Fruit fly (Drosophila melanogaster) whole organism, prepupa: Measurements from ENCODE around the gene CG16825.
A peak's percentile ranks its signal among the peaks of the same experiment; 100 is the strongest.

ENCODE experiments used
- Blimp-1 ChIP-seq: fragments of 200-800 bp; sonication (Bioruptor generic); optimal IDR thresholded peaks from 3 replicates; lab custom pipeline; 2017; ENCODE audit warnings: missing biosample characterization, missing genetic modification characterization, mild to moderate bottlenecking, moderate library complexity, missing genetic modification reagents
- CG10631 ChIP-seq: fragments of 200-800 bp; sonication (Bioruptor generic); optimal IDR thresholded peaks from 2 replicates; lab custom pipeline; 2016; ENCODE audit warnings: missing biosample characterization, missing genetic modification characterization
- CG11762 ChIP-seq: fragments of 200-800 bp; sonication (Bioruptor generic); optimal IDR thresholded peaks from 3 replicates; lab custom pipeline; 2016; ENCODE audit warnings: missing biosample characterization, missing genetic modification characterization; ENCODE audit not compliant: insufficient read depth
- CG11902 ChIP-seq: fragments of 200-800 bp; sonication (Bioruptor generic); optimal IDR thresholded peaks from 3 replicates; lab custom pipeline; 2016; ENCODE audit warnings: missing biosample characterization, missing genetic modification characterization
- CG1621 ChIP-seq: fragments of 200-800 bp; sonication (Bioruptor generic); optimal IDR thresholded peaks from 3 replicates; lab custom pipeline; 2018; ENCODE audit warnings: missing biosample characterization, mild to moderate bottlenecking, missing genetic modification characterization
- CG3032 ChIP-seq: fragments of 200-800 bp; optimal IDR thresholded peaks from 2 replicates; lab custom pipeline; 2019; ENCODE audit warnings: missing biosample characterization, mild to moderate bottlenecking, missing genetic modification characterization, moderate library complexity
- CG31627 ChIP-seq: fragments of 200-800 bp; sonication (Bioruptor generic); optimal IDR thresholded peaks from 3 replicates; lab custom pipeline; 2016; ENCODE audit warnings: missing biosample characterization, missing genetic modification characterization
- CG32006 ChIP-seq: fragments of 200-800 bp; sonication (Bioruptor generic); optimal IDR thresholded peaks from 3 replicates; lab custom pipeline; 2017; ENCODE audit warnings: missing biosample characterization, mild to moderate bottlenecking, missing genetic modification characterization
- CG34406 ChIP-seq: fragments of 200-800 bp; sonication (Bioruptor generic); optimal IDR thresholded peaks from 3 replicates; lab custom pipeline; 2016; ENCODE audit warnings: missing biosample characterization, missing genetic modification characterization
- CG3919 ChIP-seq: fragments of 200-800 bp; sonication (Bioruptor generic); optimal IDR thresholded peaks from 3 replicates; lab custom pipeline; 2016; ENCODE audit warnings: missing biosample characterization, missing genetic modification characterization
- CG4318 ChIP-seq: fragments of 200-800 bp; sonication (Bioruptor generic); optimal IDR thresholded peaks from 3 replicates; lab custom pipeline; 2017; ENCODE audit warnings: missing biosample characterization, mild to moderate bottlenecking, missing genetic modification characterization
- CG6163 ChIP-seq: fragments of 200-800 bp; sonication (Bioruptor generic); IDR thresholded peaks from 3 replicates; pipeline ENCODE4 v1.3.6; 2022; ENCODE audit warnings: missing biosample characterization, missing genetic modification characterization
- CG6276 ChIP-seq: fragments of 200-800 bp; sonication (Bioruptor generic); optimal IDR thresholded peaks from 2 replicates; lab custom pipeline; 2017; ENCODE audit warnings: missing biosample characterization, mild to moderate bottlenecking, missing genetic modification characterization
- CG6792 ChIP-seq: fragments of 200-800 bp; sonication (Bioruptor generic); optimal IDR thresholded peaks from 3 replicates; lab custom pipeline; 2016; ENCODE audit warnings: missing biosample characterization, missing genetic modification characterization
- CG6808 ChIP-seq: fragments of 200-800 bp; sonication (Bioruptor generic); optimal IDR thresholded peaks from 3 replicates; lab custom pipeline; 2017; ENCODE audit warnings: missing biosample characterization, missing genetic modification characterization, mild to moderate bottlenecking, moderate library complexity, missing genetic modification reagents
- CG6854 ChIP-seq: fragments of 200-800 bp; sonication (Bioruptor generic); optimal IDR thresholded peaks from 2 replicates; lab custom pipeline; 2017; ENCODE audit warnings: missing biosample characterization, mild to moderate bottlenecking, missing genetic modification characterization
- CG7368 ChIP-seq: fragments of 200-800 bp; sonication (Bioruptor generic); optimal IDR thresholded peaks from 3 replicates; lab custom pipeline; 2016; ENCODE audit warnings: missing biosample characterization, missing genetic modification characterization
- CG8119 ChIP-seq: fragments of 200-800 bp; sonication (Bioruptor generic); IDR thresholded peaks from 3 replicates; pipeline ENCODE4 v1.3.6; 2022; ENCODE audit warnings: missing biosample characterization, missing genetic modification characterization
- CG8319 ChIP-seq: fragments of 200-800 bp; sonication (Bioruptor generic); optimal IDR thresholded peaks from 3 replicates; lab custom pipeline; 2016; ENCODE audit warnings: missing biosample characterization, missing genetic modification characterization
- CG9139 ChIP-seq: fragments of 200-800 bp; sonication (Bioruptor generic); optimal IDR thresholded peaks from 3 replicates; lab custom pipeline; 2017; ENCODE audit warnings: missing biosample characterization, mild to moderate bottlenecking, missing genetic modification characterization
- Eip75B ChIP-seq: fragments of 200-800 bp; sonication (Bioruptor generic); optimal IDR thresholded peaks from 3 replicates; lab custom pipeline; 2016; ENCODE audit warnings: missing biosample characterization, missing genetic modification characterization
- Eip78C ChIP-seq: fragments of 200-800 bp; sonication (Bioruptor generic); peaks from one replicate; lab custom pipeline; 2016; ENCODE audit warnings: missing biosample characterization, missing genetic modification characterization
- Eip93F ChIP-seq: fragments of 200-800 bp; sonication (Bioruptor generic); optimal IDR thresholded peaks from 2 replicates; lab custom pipeline; 2016; ENCODE audit warnings: missing biosample characterization, mild to moderate bottlenecking, missing genetic modification characterization
- Ets21C ChIP-seq: fragments of 200-800 bp; sonication (Bioruptor generic); optimal IDR thresholded peaks from 3 replicates; lab custom pipeline; 2016; ENCODE audit warnings: missing biosample characterization, missing genetic modification characterization
- Lpt ChIP-seq: fragments of 200-800 bp; sonication (Bioruptor generic); optimal IDR thresholded peaks from 3 replicates; lab custom pipeline; 2016; ENCODE audit warnings: missing biosample characterization, missing genetic modification characterization
- Met ChIP-seq: fragments of 200-800 bp; sonication (Bioruptor generic); optimal IDR thresholded peaks from 3 replicates; lab custom pipeline; 2016; ENCODE audit warnings: missing biosample characterization, missing genetic modification characterization
- Sox102F ChIP-seq: fragments of 200-800 bp; sonication (Bioruptor generic); optimal IDR thresholded peaks from 2 replicates; lab custom pipeline; 2016; ENCODE audit warnings: missing biosample characterization, mild to moderate bottlenecking, missing genetic modification characterization
- Sox14 ChIP-seq: fragments of 200-800 bp; sonication (Bioruptor generic); optimal IDR thresholded peaks from 3 replicates; lab custom pipeline; 2016; ENCODE audit warnings: missing biosample characterization, missing genetic modification characterization
- Sox15 ChIP-seq: fragments of 200-800 bp; sonication (Bioruptor generic); optimal IDR thresholded peaks from 3 replicates; lab custom pipeline; 2016; ENCODE audit warnings: missing biosample characterization, missing genetic modification characterization
- acj6 ChIP-seq: fragments of 200-800 bp; sonication (Bioruptor generic); optimal IDR thresholded peaks from 3 replicates; lab custom pipeline; 2016; ENCODE audit warnings: missing biosample characterization, missing genetic modification characterization
- dac ChIP-seq: fragments of 200-800 bp; sonication (Bioruptor generic); optimal IDR thresholded peaks from 2 replicates; lab custom pipeline; 2017; ENCODE audit warnings: missing biosample characterization, mild to moderate bottlenecking, missing genetic modification characterization
- eg ChIP-seq: fragments of 200-800 bp; sonication (Bioruptor generic); IDR thresholded peaks from 3 replicates; pipeline ENCODE4 v1.3.6; 2022; ENCODE audit warnings: missing biosample characterization, missing genetic modification characterization
- esn ChIP-seq: fragments of 200-800 bp; sonication (Bioruptor generic); optimal IDR thresholded peaks from 2 replicates; lab custom pipeline; 2016; ENCODE audit warnings: missing biosample characterization, mild to moderate bottlenecking, missing genetic modification characterization, moderate library complexity
- fd59A ChIP-seq: fragments of 200-800 bp; sonication (Bioruptor generic); optimal IDR thresholded peaks from 2 replicates; lab custom pipeline; 2017; ENCODE audit warnings: missing biosample characterization, mild to moderate bottlenecking, missing genetic modification characterization, missing genetic modification reagents
- fd85E ChIP-seq: fragments of 200-800 bp; sonication (Bioruptor generic); optimal IDR thresholded peaks from 3 replicates; lab custom pipeline; 2016; ENCODE audit warnings: missing biosample characterization, missing genetic modification characterization
- fkh ChIP-seq: fragments of 200-800 bp; sonication (Bioruptor generic); optimal IDR thresholded peaks from 3 replicates; lab custom pipeline; 2017; ENCODE audit warnings: missing biosample characterization, mild to moderate bottlenecking, missing genetic modification characterization, moderate library complexity
- net ChIP-seq: fragments of 200-800 bp; sonication (Bioruptor generic); optimal IDR thresholded peaks from 3 replicates; lab custom pipeline; 2016; ENCODE audit warnings: missing biosample characterization, missing genetic modification characterization
- pdm3 ChIP-seq: fragments of 200-800 bp; sonication (Bioruptor generic); optimal IDR thresholded peaks from 3 replicates; lab custom pipeline; 2016; ENCODE audit warnings: missing biosample characterization, missing genetic modification characterization
- salr ChIP-seq, 2 experiments: fragments of 200-800 bp; sonication (Bioruptor generic); optimal IDR thresholded peaks; 3 replicates each; lab custom pipeline; 2016 to 2018; ENCODE audit warnings: missing biosample characterization in 2 of 2, missing genetic modification characterization in 2 of 2, mild to moderate bottlenecking in 1 of 2
- spab ChIP-seq: fragments of 200-800 bp; sonication (Bioruptor generic); optimal IDR thresholded peaks from 2 replicates; lab custom pipeline; 2017; ENCODE audit warnings: missing biosample characterization, mild to moderate bottlenecking, missing genetic modification characterization, missing genetic modification reagents
- ss ChIP-seq, 2 experiments: fragments of 200-800 bp; sonication (Bioruptor generic); optimal IDR thresholded peaks; 2 replicates in 1 of 2; 3 replicates in 1 of 2; lab custom pipeline; 2017 to 2018; ENCODE audit warnings: mild to moderate bottlenecking in 2 of 2, missing biosample characterization in 2 of 2, missing genetic modification characterization in 2 of 2, moderate library complexity in 1 of 2
- svp ChIP-seq: fragments of 200-800 bp; sonication (Bioruptor generic); peaks from one replicate; lab custom pipeline; 2016; ENCODE audit warnings: missing biosample characterization, missing genetic modification characterization
- vri ChIP-seq: fragments of 200-800 bp; sonication (Bioruptor generic); optimal IDR thresholded peaks from 3 replicates; lab custom pipeline; 2016; ENCODE audit warnings: missing biosample characterization, mild to moderate bottlenecking, missing genetic modification characterization

CG16825 gene

DNA sequence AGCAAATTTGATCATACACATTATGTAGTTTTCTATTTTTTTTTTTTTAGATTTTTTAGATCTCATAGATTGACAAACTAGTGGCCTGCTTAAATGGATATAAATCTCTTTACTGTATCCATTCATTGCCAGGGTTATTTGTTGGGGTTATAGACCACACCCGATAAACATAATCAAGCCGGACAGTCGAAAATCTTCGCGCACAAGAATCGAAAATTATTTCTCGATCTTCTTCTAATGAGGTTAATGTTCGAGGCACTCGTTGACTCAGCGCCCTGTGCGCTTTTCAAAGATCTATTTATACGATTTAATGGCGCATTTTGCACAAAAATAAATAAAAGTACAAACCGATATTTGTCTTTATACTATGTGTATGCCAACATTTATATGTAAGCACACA, 44.9 kb upstream of the CG16825 start, which contains the start of gene CG31730:
Gene CG31730, minus strand, starts transcription at position 101 of the 400 bp plus-strand sequence.
- TF ChIP-seq CG7368 (GFP tag; lab: Kevin White, UChicago) = no peak
- TF ChIP-seq CG10631 (GFP tag; lab: Kevin White, UChicago) = no peak
- no peak for TF ChIP-seq CG6792 (GFP tag; lab: Kevin White, UChicago)
- no peak for TF ChIP-seq CG6854 (GFP tag; lab: Kevin White, UChicago)
- TF ChIP-seq eg (GFP tag; lab: Robert Waterston, UW) = no peak

DNA sequence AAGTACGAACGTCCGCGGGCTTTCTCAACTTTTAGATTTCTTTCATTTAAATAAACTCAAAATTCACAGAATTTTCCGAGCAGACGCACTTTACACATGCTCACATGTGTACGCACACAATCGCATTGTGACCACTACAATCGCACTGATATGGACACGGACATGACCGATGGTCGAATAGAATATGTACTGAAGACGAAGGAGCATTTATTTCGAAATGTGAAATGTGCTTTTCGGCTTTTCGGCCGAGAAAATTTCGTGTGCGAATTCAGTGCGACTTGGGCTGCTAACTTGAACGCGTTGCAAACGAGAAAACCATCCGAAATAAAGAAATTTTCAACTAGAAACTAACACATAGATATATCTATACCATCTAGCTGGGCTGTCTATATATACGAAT, 43.8 kb upstream of the CG16825 start, which contains the start of gene CG44085:
Gene CG44085, plus strand, starts transcription at position 269 of the 400 bp plus-strand sequence.
- TF ChIP-seq Blimp-1 (no peak), fkh (no peak), spab (GFP tag; lab: Kevin White, UChicago) (no peak), CG31627 (GFP tag; lab: Kevin White, UChicago) (no peak), dac (no peak), Eip75B (GFP tag; lab: Kevin White, UChicago) (no peak), CG6276 (GFP tag; lab: Kevin White, UChicago) (no peak), CG34406 (GFP tag; lab: Kevin White, UChicago) (no peak), CG6792 (GFP tag; lab: Kevin White, UChicago) (no peak), CG11902 (no peak), fd59A (GFP tag; lab: Kevin White, UChicago) (no peak), Ets21C (GFP tag; lab: Kevin White, UChicago) (no peak), net (no peak), CG6163 (no peak), CG3032 (tag; lab: Kevin White, UChicago) (no peak), Met (GFP tag; lab: Kevin White, UChicago) (no peak), esn (GFP tag; lab: Kevin White, UChicago) (no peak)

dm6 chr2L:13265776-13266175, 38.8 kb upstream of the CG16825 start, which contains the start of gene CG31848:
TSS of gene CG31848 (minus strand) at chr2L:13265876.
- TF ChIP-seq Eip93F (GFP tag; lab: Kevin White, UChicago) (no peak), fd59A (GFP tag; lab: Kevin White, UChicago) (no peak), CG4318 (GFP tag; lab: Kevin White, UChicago) (no peak), Sox102F (no peak), CG6163 (no peak), Eip75B (GFP tag; lab: Kevin White, UChicago) (no peak)
- TF ChIP-seq, all 60 proteins: peak for 0

- TF ChIP-seq CG6808 (GFP tag; lab: Kevin White, UChicago) (peak; percentile 21), ss (GFP tag; optimal IDR thresholded peaks at IDR 0.05; lab: Kevin White, UChicago) (peak in 1 of 2 experiments; percentile 75), fd85E (GFP tag; lab: Kevin White, UChicago) (no peak), net (no peak), eg (GFP tag; lab: Robert Waterston, UW) (peak; percentile 47; the same call in 1 of the 3 replicates), CG3032 (tag; lab: Kevin White, UChicago) (peak; percentile 23), acj6 (GFP tag; lab: Kevin White, UChicago) (no peak), Lpt (GFP tag; lab: Kevin White, UChicago) (no peak), svp (GFP tag; lab: Kevin White, UChicago) (no peak), dac (no peak), CG9139 (GFP tag; lab: Kevin White, UChicago) (no peak), CG4318 (GFP tag; lab: Kevin White, UChicago) (no peak), CG32006 (GFP tag; lab: Kevin White, UChicago) (peak; percentile 17), CG8319 (no peak), Eip75B (GFP tag; lab: Kevin White, UChicago) (no peak), CG11762 (GFP tag; lab: Kevin White, UChicago) (no peak), vri (GFP tag; lab: Kevin White, UChicago) (no peak), pdm3 (no peak), CG3919 (peak; percentile 27), salr (GFP tag; optimal IDR thresholded peaks at IDR 0.05; lab: Kevin White, UChicago) (no peak), CG1621 (tag; lab: Kevin White, UChicago) (peak; percentile 41), Sox14 (GFP tag; lab: Kevin White, UChicago) (no peak), CG8119 (GFP tag; lab: Robert Waterston, UW) (0 out of 3 replicates have a peak, but pooled peaks have one; percentile 18), Eip78C (GFP tag; lab: Kevin White, UChicago) (peak; percentile 63), esn (GFP tag; lab: Kevin White, UChicago) (no peak), CG6163 (no peak), Sox102F (no peak), Sox15 (no peak), CG31627 (GFP tag; lab: Kevin White, UChicago) (no peak)
Measured at dm6 chr2L:13266627-13267026, 38.0 kb upstream of the CG16825 start.
